In genomic region chrX:6039431-6040016, dm6 we compare ENCODE assay signal across 1 fruit fly cellular context.
A peak's percentile ranks its signal among the peaks of the same experiment; 100 is the strongest.
TF ChIP-seq lines count a peak whose summit lies in the region.

TSS of gene CG5937 (plus strand) at chrX:6040005.

TF ChIP-seq in whole organism, embryonic, 481 proteins besides CTCF, POLR2A, EP300 and RAD21 (continued from another document):
- TF ChIP-seq tap (tag; optimal IDR thresholded peaks at IDR 0.05; lab: Kevin White, UChicago): no peak
- no peak for TF ChIP-seq Dip3 (GFP tag; optimal IDR thresholded peaks at IDR 0.05; lab: Kevin White, UChicago)
- TF ChIP-seq tll (GFP tag; optimal IDR thresholded peaks at IDR 0.05; lab: Kevin White, UChicago): no peak
- peak in 1 of 3 experiments; percentile 4 for TF ChIP-seq lola (GFP tag; optimal IDR thresholded peaks at IDR 0.05; lab: Kevin White, UChicago)
- peak; percentile 86 for TF ChIP-seq ewg (GFP tag; optimal IDR thresholded peaks at IDR 0.05; lab: Kevin White, UChicago)
- TF ChIP-seq lilli (GFP tag; optimal IDR thresholded peaks at IDR 0.05; lab: Kevin White, UChicago): no peak
- TF ChIP-seq ATbp (GFP tag; optimal IDR thresholded peaks at IDR 0.05; lab: Kevin White, UChicago): no peak
- TF ChIP-seq B-H2 (GFP tag; optimal IDR thresholded peaks at IDR 0.05; lab: Kevin White, UChicago): no peak
